Worm (Caenorhabditis elegans) whole organism, young adult: ENCODE measurements around the gene C01G6.2.

ENCODE experiments used
- B0019.2 ChIP-seq: fragments of 200-800 bp; sonication (Bioruptor generic); conservative IDR thresholded peaks from 2 replicates; pipeline ENCODE4 v1.3.6; 2022; ENCODE audit warnings: missing genetic modification reagents, missing genetic modification characterization, missing compliant biosample characterization
- F10E7.11 ChIP-seq: sonication (generic microtip); optimal IDR thresholded peaks from 2 replicates; lab custom pipeline; 2017; ENCODE audit warnings: mild to moderate bottlenecking, missing genetic modification characterization, moderate library complexity, missing compliant biosample characterization
- F37B4.10 ChIP-seq: fragments of 200-800 bp; sonication (Bioruptor generic); IDR thresholded peaks from 2 replicates; pipeline ENCODE4 v1.3.6; 2022; ENCODE audit warnings: missing genetic modification characterization, missing compliant biosample characterization
- F57C9.4 ChIP-seq: sonication (generic microtip); optimal IDR thresholded peaks from 2 replicates; lab custom pipeline; 2017; ENCODE audit warnings: mild to moderate bottlenecking, missing genetic modification characterization, missing compliant biosample characterization
- K11D2.4 ChIP-seq: fragments of 200-800 bp; sonication (Bioruptor generic); IDR thresholded peaks from 2 replicates; pipeline ENCODE4 v1.3.6; 2022; ENCODE audit warnings: missing genetic modification reagents, missing genetic modification characterization, missing compliant biosample characterization
- K12H6.12 ChIP-seq: fragments of 200-800 bp; sonication (Bioruptor generic); optimal IDR thresholded peaks from 2 replicates; lab custom pipeline; 2018; ENCODE audit warnings: mild to moderate bottlenecking, missing genetic modification characterization, missing compliant biosample characterization
- Y53F4B.3 ChIP-seq: fragments of 200-800 bp; sonication (Bioruptor generic); IDR thresholded peaks from 2 replicates; pipeline ENCODE4 v1.3.6; 2022; ENCODE audit warnings: missing genetic modification reagents, missing genetic modification characterization, missing compliant biosample characterization
- Y56A3A.18 ChIP-seq: fragments of 200-800 bp; sonication (Bioruptor generic); IDR thresholded peaks from 2 replicates; pipeline ENCODE4 v1.3.6; 2022; ENCODE audit warnings: missing genetic modification reagents, missing genetic modification characterization, missing compliant biosample characterization
- Y67H2A.10 ChIP-seq: fragments of 200-800 bp; sonication (Bioruptor generic); conservative IDR thresholded peaks from 2 replicates; pipeline ENCODE4 v1.3.6; 2022; ENCODE audit warnings: missing genetic modification reagents, missing genetic modification characterization, missing compliant biosample characterization
- ama-1 ChIP-seq, 3 experiments: fragments of 150-350 bp in 1 of 3; sonication (generic microtip) in 2 of 3; optimal IDR thresholded peaks; 2 replicates each; lab custom pipeline; 2014 to 2018; ENCODE audit warnings: missing biosample characterization in 2 of 3, missing genetic modification characterization in 2 of 3, missing genetic modification reagents in 2 of 3
- atf-7 ChIP-seq: sonication (generic microtip); optimal IDR thresholded peaks from 2 replicates; lab custom pipeline; 2017; ENCODE audit warnings: mild to moderate bottlenecking, missing genetic modification characterization, missing compliant biosample characterization
- athp-1 ChIP-seq: sonication (generic microtip); optimal IDR thresholded peaks from 2 replicates; lab custom pipeline; 2017; ENCODE audit warnings: mild to moderate bottlenecking, missing genetic modification characterization, missing compliant biosample characterization
- attf-3 ChIP-seq: fragments of 200-800 bp; sonication (Bioruptor generic); conservative IDR thresholded peaks from 2 replicates; pipeline ENCODE4 v1.3.6; 2022; ENCODE audit warnings: missing genetic modification reagents, missing genetic modification characterization, missing compliant biosample characterization
- attf-5 ChIP-seq: fragments of 200-800 bp; sonication (Bioruptor generic); optimal IDR thresholded peaks from 2 replicates; lab custom pipeline; 2018; ENCODE audit warnings: mild to moderate bottlenecking, missing genetic modification characterization, missing compliant biosample characterization
- attf-6 ChIP-seq: fragments of 200-800 bp; sonication (Bioruptor generic); IDR thresholded peaks from 2 replicates; pipeline ENCODE4 v1.3.6; 2022; ENCODE audit warnings: missing genetic modification reagents, missing genetic modification characterization, missing compliant biosample characterization
- cebp-1 ChIP-seq, 2 experiments: fragments of 200-800 bp in 1 of 2; sonication (Bioruptor generic) in 1 of 2; sonication (generic microtip) in 1 of 2; IDR thresholded peaks in 1 of 2; optimal IDR thresholded peaks in 1 of 2; 2 replicates each; pipeline versions ENCODE4 v1.3.6 to Lab custom; 2017 to 2022; ENCODE audit warnings: missing compliant biosample characterization in 2 of 2, missing genetic modification characterization in 2 of 2, mild to moderate bottlenecking in 1 of 2, missing genetic modification reagents in 1 of 2, moderate library complexity in 1 of 2
- cebp-2 ChIP-seq: fragments of 200-800 bp; sonication (Bioruptor generic); IDR thresholded peaks from 2 replicates; pipeline ENCODE4 v1.3.6; 2022; ENCODE audit warnings: missing genetic modification characterization, missing compliant biosample characterization
- ceh-100 ChIP-seq: fragments of 200-800 bp; sonication (Bioruptor generic); IDR thresholded peaks from 2 replicates; pipeline ENCODE4 v1.3.6; 2022; ENCODE audit warnings: missing genetic modification reagents, missing genetic modification characterization, missing compliant biosample characterization
- ceh-58 ChIP-seq: fragments of 200-800 bp; sonication (Bioruptor generic); IDR thresholded peaks from 2 replicates; pipeline ENCODE4 v1.3.6; 2022; ENCODE audit warnings: missing genetic modification characterization, missing compliant biosample characterization
- die-1 ChIP-seq: sonication (generic microtip); optimal IDR thresholded peaks from 2 replicates; lab custom pipeline; 2016; ENCODE audit warnings: missing genotype, mild to moderate bottlenecking, missing genetic modification characterization, missing compliant biosample characterization
- egl-18 ChIP-seq: fragments of 200-800 bp; sonication (Bioruptor generic); IDR thresholded peaks from 2 replicates; pipeline ENCODE4 v1.3.6; 2022; ENCODE audit warnings: missing genetic modification reagents, missing genetic modification characterization, missing compliant biosample characterization
- egrh-3 ChIP-seq: fragments of 200-800 bp; sonication (Bioruptor generic); IDR thresholded peaks from 2 replicates; pipeline ENCODE4 v1.3.6; 2022; ENCODE audit warnings: missing genetic modification reagents, missing genetic modification characterization, missing compliant biosample characterization
- ets-4 ChIP-seq: fragments of 200-800 bp; sonication (Bioruptor generic); optimal IDR thresholded peaks from 2 replicates; lab custom pipeline; 2018; ENCODE audit warnings: mild to moderate bottlenecking, missing genetic modification characterization, missing compliant biosample characterization
- him-1 ChIP-seq: sonication (generic microtip); optimal IDR thresholded peaks from 2 replicates; lab custom pipeline; 2016; ENCODE audit warnings: missing genotype, missing genetic modification reagents, missing genetic modification characterization, missing compliant biosample characterization
- hmg-1.2 ChIP-seq: fragments of 200-800 bp; sonication (Bioruptor generic); IDR thresholded peaks from 2 replicates; pipeline ENCODE4 v1.3.6; 2022; ENCODE audit warnings: missing genetic modification reagents, missing genetic modification characterization, missing compliant biosample characterization
- hrde-1 ChIP-seq: sonication (generic microtip); optimal IDR thresholded peaks from 2 replicates; lab custom pipeline; 2016; ENCODE audit warnings: missing genetic modification characterization, mild to moderate bottlenecking, missing compliant biosample characterization, moderate library complexity, missing genotype, missing genetic modification reagents, borderline replicate concordance
- lin-26 ChIP-seq: fragments of 200-800 bp; sonication (Bioruptor generic); IDR thresholded peaks from 2 replicates; pipeline ENCODE4 v1.3.6; 2022; ENCODE audit warnings: missing genetic modification reagents, missing genetic modification characterization, missing compliant biosample characterization
- lin-40 ChIP-seq: sonication (generic microtip); optimal IDR thresholded peaks from 2 replicates; lab custom pipeline; 2016; ENCODE audit warnings: missing genetic modification characterization, mild to moderate bottlenecking, missing compliant biosample characterization, missing genotype, missing genetic modification reagents
- lir-1 ChIP-seq: fragments of 200-800 bp; sonication (Bioruptor generic); conservative IDR thresholded peaks from 2 replicates; pipeline ENCODE4 v1.3.6; 2022; ENCODE audit warnings: missing genetic modification reagents, missing genetic modification characterization, missing compliant biosample characterization
- lsy-27 ChIP-seq: sonication (generic microtip); optimal IDR thresholded peaks from 2 replicates; lab custom pipeline; 2017; ENCODE audit warnings: missing genetic modification characterization, mild to moderate bottlenecking, missing compliant biosample characterization, antibody characterized with exemption, missing genotype, borderline replicate concordance; ENCODE audit not compliant: insufficient read depth
- madf-6 ChIP-seq: fragments of 200-800 bp; sonication (Bioruptor generic); IDR thresholded peaks from 2 replicates; pipeline ENCODE4 v1.3.6; 2022; ENCODE audit warnings: missing genetic modification reagents, missing genetic modification characterization, missing compliant biosample characterization
- madf-8 ChIP-seq: fragments of 200-800 bp; sonication (Bioruptor generic); conservative IDR thresholded peaks from 2 replicates; pipeline ENCODE4 v1.3.6; 2022; ENCODE audit warnings: missing genetic modification reagents, missing genetic modification characterization, missing compliant biosample characterization
- mes-4 ChIP-seq: sonication (generic microtip); optimal IDR thresholded peaks from 2 replicates; lab custom pipeline; 2016; ENCODE audit warnings: missing genotype, missing genetic modification characterization, missing compliant biosample characterization
- nfya-2 ChIP-seq: fragments of 200-800 bp; sonication (Bioruptor generic); IDR thresholded peaks from 2 replicates; pipeline ENCODE4 v1.3.6; 2022; ENCODE audit warnings: missing genetic modification reagents, missing genetic modification characterization, missing compliant biosample characterization
- pbrm-1 ChIP-seq: fragments of 200-800 bp; sonication (Bioruptor generic); IDR thresholded peaks from 2 replicates; pipeline ENCODE4 v1.3.6; 2022; ENCODE audit warnings: missing genetic modification reagents, missing genetic modification characterization, missing compliant biosample characterization
- rcor-1 ChIP-seq: fragments of 200-800 bp; sonication (Bioruptor generic); IDR thresholded peaks from 2 replicates; pipeline ENCODE4 v1.3.6; 2022; ENCODE audit warnings: missing genetic modification reagents, missing genetic modification characterization, missing compliant biosample characterization
- rec-8 ChIP-seq, 2 experiments: sonication (generic microtip); optimal IDR thresholded peaks; 2 replicates each; lab custom pipeline; 2016; ENCODE audit warnings: mild to moderate bottlenecking in 2 of 2, missing genetic modification characterization in 2 of 2, missing genetic modification reagents in 2 of 2, missing genotype in 2 of 2, missing biosample characterization in 1 of 2, missing compliant biosample characterization in 1 of 2, moderate library complexity in 1 of 2
- repo-1 ChIP-seq: sonication (generic microtip); optimal IDR thresholded peaks from 2 replicates; lab custom pipeline; 2017; ENCODE audit warnings: mild to moderate bottlenecking, missing genetic modification characterization, missing compliant biosample characterization
- sdz-38 ChIP-seq: sonication (generic microtip); optimal IDR thresholded peaks from 2 replicates; lab custom pipeline; 2016; ENCODE audit warnings: missing genotype, missing genetic modification characterization, missing compliant biosample characterization
- snpc-1.3 ChIP-seq: sonication (generic microtip); optimal IDR thresholded peaks from 2 replicates; lab custom pipeline; 2017; ENCODE audit warnings: missing genetic modification characterization, mild to moderate bottlenecking, missing compliant biosample characterization, antibody characterized with exemption, moderate library complexity, missing genotype, missing genetic modification reagents; ENCODE audit not compliant: insufficient read depth
- snpc-3.4 ChIP-seq: sonication (generic microtip); optimal IDR thresholded peaks from 2 replicates; lab custom pipeline; 2017; ENCODE audit warnings: missing genetic modification characterization, mild to moderate bottlenecking, missing compliant biosample characterization, antibody characterized with exemption, moderate library complexity, missing genotype, missing genetic modification reagents
- snpc-4 ChIP-seq, 5 experiments: fragments of 150-350 bp in 1 of 5; sonication (generic microtip) in 4 of 5; optimal IDR thresholded peaks; 2 replicates each; lab custom pipeline; 2014 to 2018; ENCODE audit warnings: missing genetic modification characterization in 5 of 5, missing biosample characterization in 3 of 5, antibody characterized with exemption in 2 of 5, mild to moderate bottlenecking in 2 of 5, missing compliant biosample characterization in 2 of 5, missing genotype in 2 of 5, moderate library complexity in 2 of 5, missing genetic modification reagents in 1 of 5
- ztf-18 ChIP-seq: sonication (generic microtip); optimal IDR thresholded peaks from 2 replicates; lab custom pipeline; 2016; ENCODE audit warnings: missing genotype, mild to moderate bottlenecking, missing genetic modification characterization, missing compliant biosample characterization
- ztf-22 ChIP-seq: fragments of 200-800 bp; sonication (Bioruptor generic); optimal IDR thresholded peaks from 2 replicates; lab custom pipeline; 2018; ENCODE audit warnings: mild to moderate bottlenecking, missing genetic modification characterization, moderate library complexity, missing compliant biosample characterization
- ztf-25 ChIP-seq: fragments of 200-800 bp; sonication (Bioruptor generic); IDR thresholded peaks from 2 replicates; pipeline ENCODE4 v1.3.6; 2022; ENCODE audit warnings: missing genetic modification reagents, missing genetic modification characterization, missing compliant biosample characterization
- ztf-6 ChIP-seq: fragments of 200-800 bp; sonication (Bioruptor generic); IDR thresholded peaks from 2 replicates; pipeline ENCODE4 v1.3.6; 2022; ENCODE audit warnings: missing genetic modification reagents, missing genetic modification characterization, missing compliant biosample characterization

Gene C01G6.2

DNA sequence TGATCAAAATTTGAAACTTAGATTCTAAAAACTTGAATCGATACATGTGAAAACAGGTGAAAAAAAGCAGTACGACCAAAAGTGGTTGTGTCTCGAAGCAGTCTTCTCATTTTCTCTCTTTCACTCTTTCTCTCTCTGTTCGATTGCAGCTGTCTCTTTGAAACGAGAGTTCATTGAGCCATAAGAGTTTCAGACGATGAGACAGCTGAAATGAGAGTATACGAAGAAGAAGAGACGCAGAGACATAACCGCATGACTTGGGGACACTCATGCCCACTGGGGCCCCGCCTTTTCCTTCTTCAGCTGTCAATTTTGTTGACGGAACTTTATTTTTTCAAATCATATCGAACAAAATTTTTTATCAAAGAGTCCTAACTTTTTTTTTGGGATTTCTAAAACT lies 7.1 kb downstream of the C01G6.2 start (continued):
- no peak for TF ChIP-seq madf-8 (GFP tag; lab: Robert Waterston, UW)
- TF ChIP-seq K12H6.12: peak; percentile 61
- TF ChIP-seq nfya-2 (GFP tag; lab: Robert Waterston, UW): no peak
- TF ChIP-seq rcor-1 (GFP tag; lab: Robert Waterston, UW): no peak
- no peak for TF ChIP-seq ceh-58
- no peak for TF ChIP-seq snpc-3.4 (tag; lab: Kevin White, UChicago)
- TF ChIP-seq ets-4 (GFP tag; lab: Kevin White, UChicago): no peak
- no peak for TF ChIP-seq F10E7.11
- TF ChIP-seq lin-26 (GFP tag; lab: Robert Waterston, UW): peak; percentile 71
- no peak for TF ChIP-seq mes-4 (tag; lab: Kevin White, UChicago)
- no peak for TF ChIP-seq F57C9.4 (tag; lab: Kevin White, UChicago)
- TF ChIP-seq hrde-1 (tag; lab: Kevin White, UChicago): no peak
- no peak for TF ChIP-seq ztf-6 (GFP tag; lab: Robert Waterston, UW)
- TF ChIP-seq ama-1 (optimal IDR thresholded peaks at IDR 0.05; lab: Kevin White, UChicago): no peak
- TF ChIP-seq ama-1 (GFP tag; optimal IDR thresholded peaks at IDR 0.05; lab: Kevin White, UChicago): no peak
- TF ChIP-seq F37B4.10 (GFP tag; lab: Robert Waterston, UW): 0 out of 2 replicates have a peak, but pooled peaks have one; percentile 68
- TF ChIP-seq K11D2.4 (GFP tag; lab: Robert Waterston, UW): peak; percentile 70; the same call in 1 of the 2 replicates
- TF ChIP-seq madf-6 (GFP tag; lab: Robert Waterston, UW): no peak
- TF ChIP-seq repo-1 (tag; lab: Kevin White, UChicago): no peak
- TF ChIP-seq cebp-2: no peak
- no peak for TF ChIP-seq Y53F4B.3 (GFP tag; lab: Robert Waterston, UW)
- TF ChIP-seq attf-3 (GFP tag; lab: Robert Waterston, UW): 0 out of 2 replicates have a peak, but pooled peaks have one; percentile 36
- no peak for TF ChIP-seq attf-6 (GFP tag; lab: Robert Waterston, UW)
- TF ChIP-seq hmg-1.2 (GFP tag; lab: Robert Waterston, UW): peak; percentile 98
- TF ChIP-seq snpc-4 (GFP tag; optimal IDR thresholded peaks at IDR 0.05; lab: Kevin White, UChicago): no peak
- peak in 1 of 4 experiments; percentile 48 for TF ChIP-seq snpc-4 (tag; optimal IDR thresholded peaks at IDR 0.05; lab: Kevin White, UChicago)
- no peak for TF ChIP-seq lsy-27 (tag; lab: Kevin White, UChicago)
- TF ChIP-seq ztf-25 (GFP tag; lab: Robert Waterston, UW): no peak
- TF ChIP-seq attf-5 (GFP tag; lab: Kevin White, UChicago): peak; percentile 83
- TF ChIP-seq lir-1 (GFP tag; lab: Robert Waterston, UW): peak; percentile 51; the same call in 1 of the 2 replicates
- no peak for TF ChIP-seq sdz-38 (tag; lab: Kevin White, UChicago)
- TF ChIP-seq egrh-3 (GFP tag; lab: Robert Waterston, UW): no peak
- TF ChIP-seq die-1 (tag; lab: Kevin White, UChicago): no peak
- peak; percentile 88 for TF ChIP-seq lin-40 (tag; lab: Kevin White, UChicago)
- no peak for TF ChIP-seq ceh-100 (GFP tag; lab: Robert Waterston, UW)
- TF ChIP-seq him-1 (tag; lab: Kevin White, UChicago): no peak
- no peak for TF ChIP-seq Y56A3A.18 (GFP tag; lab: Robert Waterston, UW)
- TF ChIP-seq rec-8 (tag; optimal IDR thresholded peaks at IDR 0.05; lab: Kevin White, UChicago): no peak
- peak; percentile 4; the same call in 1 of the 2 replicates for TF ChIP-seq egl-18
- TF ChIP-seq ztf-18 (tag; lab: Kevin White, UChicago): peak; percentile 16
- no peak for TF ChIP-seq B0019.2 (GFP tag; lab: Robert Waterston, UW)
- peak; percentile 81 for TF ChIP-seq pbrm-1 (GFP tag; lab: Robert Waterston, UW)
- peak; percentile 20 for TF ChIP-seq ztf-22 (GFP tag; lab: Kevin White, UChicago)
- no peak for TF ChIP-seq cebp-1 (GFP tag; IDR thresholded peaks at IDR 0.05; lab: Robert Waterston, UW)
- peak; percentile 78 for TF ChIP-seq cebp-1 (tag; optimal IDR thresholded peaks at IDR 0.05; lab: Kevin White, UChicago)
- no peak for TF ChIP-seq snpc-1.3 (tag; lab: Kevin White, UChicago)
- no peak for TF ChIP-seq Y67H2A.10 (GFP tag; lab: Robert Waterston, UW)
- no peak for TF ChIP-seq athp-1
- TF ChIP-seq atf-7 (tag; lab: Kevin White, UChicago): peak; percentile 34
